Worm (Caenorhabditis elegans): Measurements from ENCODE around the gene gldi-6.

gldi-6 gene

ce11 chrII:3446647-3447046 is at the start of gene gldi-6, which contains the start of gene C16C8.20:
gldi-6 (plus strand) TSS chrII:3446947.
C16C8.20 (plus strand) TSS chrII:3446947.
- TF ChIP-seq elt-2 (tag; optimal IDR thresholded peaks at IDR 0.05): no peak
- no peak for TF ChIP-seq unc-30 (tag; optimal IDR thresholded peaks at IDR 0.05)
- no peak for TF ChIP-seq sptf-1 (tag; optimal IDR thresholded peaks at IDR 0.05)
- no peak for TF ChIP-seq lsy-2 (tag; optimal IDR thresholded peaks at IDR 0.05)
- TF ChIP-seq lin-39 (tag; optimal IDR thresholded peaks at IDR 0.05): no peak
- TF ChIP-seq efl-3 (GFP tag; optimal IDR thresholded peaks at IDR 0.05): no peak
- TF ChIP-seq unc-86 (tag; optimal IDR thresholded peaks at IDR 0.05): no peak
- no peak for TF ChIP-seq sup-37 (GFP tag; optimal IDR thresholded peaks at IDR 0.05)
- TF ChIP-seq mab-9 (GFP tag; IDR thresholded peaks at IDR 0.05): no peak
- TF ChIP-seq C16A3.4 (tag; optimal IDR thresholded peaks at IDR 0.05): no peak
- no peak for TF ChIP-seq swsn-7 (tag; optimal IDR thresholded peaks at IDR 0.05)
- no peak for TF ChIP-seq zip-4 (GFP tag; optimal IDR thresholded peaks at IDR 0.05)

- TF ChIP-seq nhr-71 (tag; optimal IDR thresholded peaks at IDR 0.05): no peak
- no peak for TF ChIP-seq tbx-2 (tag; optimal IDR thresholded peaks at IDR 0.05)
- TF ChIP-seq ztf-11 (tag; optimal IDR thresholded peaks at IDR 0.05): no peak
- no peak for TF ChIP-seq unc-98 (GFP tag; IDR thresholded peaks at IDR 0.05)
- no peak for TF ChIP-seq unc-62 (GFP tag; optimal IDR thresholded peaks at IDR 0.05)
- no peak for TF ChIP-seq mab-9 (GFP tag; IDR thresholded peaks at IDR 0.05)
- no peak for TF ChIP-seq lin-35 (GFP tag; optimal IDR thresholded peaks at IDR 0.05)
Observed at ce11 chrII:3399212-3399611, 47.5 kb upstream of the gldi-6 start, which contains the start of gene nep-9. nep-9 (minus strand) TSS chrII:3399312.

- TF ChIP-seq efl-1 (optimal IDR thresholded peaks at IDR 0.05): no peak
- peak in 1 of 2 experiments; percentile 79 for TF ChIP-seq efl-1 (GFP tag; optimal IDR thresholded peaks at IDR 0.05 in 1 of 2)
- no peak for TF ChIP-seq isw-1 (GFP tag; IDR thresholded peaks at IDR 0.05)
Observed at ce11 chrII:3402854-3403253, 43.9 kb upstream of the gldi-6 start, which contains the start of gene nep-10. nep-10 (minus strand) TSS chrII:3402954.

- TF ChIP-seq lin-13 (GFP tag; optimal IDR thresholded peaks at IDR 0.05): no peak
- TF ChIP-seq C34B4.2 (tag; optimal IDR thresholded peaks at IDR 0.05): no peak
- no peak for TF ChIP-seq dsc-1 (tag; optimal IDR thresholded peaks at IDR 0.05)
- no peak for TF ChIP-seq rnt-1 (tag; optimal IDR thresholded peaks at IDR 0.05)
- no peak for TF ChIP-seq unc-30 (tag; optimal IDR thresholded peaks at IDR 0.05)
- no peak for TF ChIP-seq elt-3 (tag; optimal IDR thresholded peaks at IDR 0.05)
- TF ChIP-seq nhr-47 (tag; optimal IDR thresholded peaks at IDR 0.05): no peak
- TF ChIP-seq efl-3 (GFP tag; optimal IDR thresholded peaks at IDR 0.05): no peak
- TF ChIP-seq nhr-28 (tag; optimal IDR thresholded peaks at IDR 0.05): no peak
- no peak for TF ChIP-seq snu-23 (GFP tag; optimal IDR thresholded peaks at IDR 0.05)
- TF ChIP-seq unc-86 (tag; optimal IDR thresholded peaks at IDR 0.05): no peak
- TF ChIP-seq nhr-12 (tag; optimal IDR thresholded peaks at IDR 0.05): no peak
- no peak for TF ChIP-seq nhr-84 (tag; optimal IDR thresholded peaks at IDR 0.05)
- no peak for TF ChIP-seq egl-27 (tag; optimal IDR thresholded peaks at IDR 0.05)
- no peak for TF ChIP-seq ztf-11 (tag; optimal IDR thresholded peaks at IDR 0.05)
- no peak for TF ChIP-seq aha-1 (tag; optimal IDR thresholded peaks at IDR 0.05)
- TF ChIP-seq jun-1 (tag; optimal IDR thresholded peaks at IDR 0.05): no peak
- TF ChIP-seq C04F5.9 (tag; optimal IDR thresholded peaks at IDR 0.05): no peak
- TF ChIP-seq nhr-77 (tag; optimal IDR thresholded peaks at IDR 0.05): no peak
Observed at ce11 chrII:3403535-3403934, 43.2 kb upstream of the gldi-6 start, which contains the start of gene nep-8. nep-8 (plus strand) TSS chrII:3403835.

- TF ChIP-seq zip-4 (GFP tag; optimal IDR thresholded peaks at IDR 0.05): no peak
- no peak for TF ChIP-seq C16A3.4 (tag; optimal IDR thresholded peaks at IDR 0.05)
- TF ChIP-seq isw-1 (GFP tag; IDR thresholded peaks at IDR 0.05): no peak
- TF ChIP-seq lir-3 (tag; optimal IDR thresholded peaks at IDR 0.05; ENCODE audit: poor library complexity): no peak
- no peak for TF ChIP-seq dpl-1 (GFP tag; optimal IDR thresholded peaks at IDR 0.05)
- no peak for TF ChIP-seq skn-1 (tag; optimal IDR thresholded peaks at IDR 0.05)
- no peak for TF ChIP-seq ceh-90 (tag; optimal IDR thresholded peaks at IDR 0.05)
- TF ChIP-seq egl-27 (tag; optimal IDR thresholded peaks at IDR 0.05): no peak
- TF ChIP-seq F16B12.6 (tag; optimal IDR thresholded peaks at IDR 0.05): no peak
- TF ChIP-seq ceh-8 (GFP tag; optimal IDR thresholded peaks at IDR 0.05): no peak
- TF ChIP-seq nhr-84 (tag; optimal IDR thresholded peaks at IDR 0.05): no peak
- TF ChIP-seq ces-1 (GFP tag; optimal IDR thresholded peaks at IDR 0.05): no peak
Observed at ce11 chrII:3414383-3414910, 32.3 kb upstream of the gldi-6 start, which contains the start of the genes F18A12.7 and F18A12.2. F18A12.7 (minus strand) TSS chrII:3414483. F18A12.2 (plus strand) TSS chrII:3414860.

All from whole organism, L1 larva.